Worm (Caenorhabditis elegans): ENCODE measurements around the gene xrn-1.

ce11 chrII:14096814-14097213 is 28.1 kb downstream of the xrn-1 start:
- TF ChIP-seq elt-1 (tag; optimal IDR thresholded peaks at IDR 0.05), result no peak
- TF ChIP-seq ztf-11 (tag; optimal IDR thresholded peaks at IDR 0.05), result no peak
- TF ChIP-seq elt-3 (tag; optimal IDR thresholded peaks at IDR 0.05), result no peak
- no peak for TF ChIP-seq zag-1 (tag; optimal IDR thresholded peaks at IDR 0.05)
